Fruit fly (Drosophila melanogaster) whole organism, embryonic: Measurements from ENCODE around the gene CG10700.

Experiments
- BEAF-32 ChIP-seq: fragments of 200-800 bp; sonication (Bioruptor generic); optimal IDR thresholded peaks from 3 replicates; lab custom pipeline; 2017; ENCODE audit warnings: missing biosample characterization, missing genetic modification characterization, mild to moderate bottlenecking, moderate library complexity, missing genetic modification reagents
- CG10462 ChIP-seq: fragments of 200-800 bp; sonication (Bioruptor generic); optimal IDR thresholded peaks from 2 replicates; lab custom pipeline; 2016; ENCODE audit warnings: missing biosample characterization, missing genetic modification characterization
- CG11504 ChIP-seq: fragments of 200-800 bp; sonication (Bioruptor generic); optimal IDR thresholded peaks from 3 replicates; lab custom pipeline; 2019; ENCODE audit warnings: missing biosample characterization, mild to moderate bottlenecking, missing genetic modification characterization, moderate library complexity
- CG11695 ChIP-seq: fragments of 200-800 bp; sonication (Bioruptor generic); IDR thresholded peaks from 3 replicates; pipeline ENCODE4 v1.3.6; 2022; ENCODE audit warnings: missing biosample characterization, missing genetic modification characterization
- CG12155 ChIP-seq: fragments of 200-800 bp; sonication (Bioruptor generic); optimal IDR thresholded peaks from 3 replicates; lab custom pipeline; 2016; ENCODE audit warnings: missing biosample characterization, missing genetic modification characterization
- CG12236 ChIP-seq: fragments of 200-800 bp; sonication (Bioruptor generic); optimal IDR thresholded peaks from 2 replicates; lab custom pipeline; 2016; ENCODE audit warnings: missing biosample characterization, missing genetic modification characterization
- CG14441 ChIP-seq: fragments of 200-800 bp; sonication (Bioruptor generic); IDR thresholded peaks from 2 replicates; pipeline ENCODE4 v1.3.6; 2022; ENCODE audit warnings: missing biosample characterization, missing genetic modification characterization
- CG16815 ChIP-seq: fragments of 200-800 bp; sonication (Bioruptor generic); optimal IDR thresholded peaks from 3 replicates; lab custom pipeline; 2017; ENCODE audit warnings: missing biosample characterization, mild to moderate bottlenecking, missing genetic modification characterization
- CG17361 ChIP-seq: fragments of 200-800 bp; sonication (Bioruptor generic); IDR thresholded peaks from 3 replicates; pipeline ENCODE4 v1.3.6; 2022; ENCODE audit warnings: missing biosample characterization, missing genetic modification characterization
- CG2116 ChIP-seq: fragments of 200-800 bp; sonication (Bioruptor generic); optimal IDR thresholded peaks from 3 replicates; lab custom pipeline; 2018; ENCODE audit warnings: missing biosample characterization, mild to moderate bottlenecking, missing genetic modification characterization
- CG31388 ChIP-seq: fragments of 200-800 bp; sonication (Bioruptor generic); optimal IDR thresholded peaks from 2 replicates; lab custom pipeline; 2016; ENCODE audit warnings: missing biosample characterization, missing genetic modification characterization
- CG3726 ChIP-seq: fragments of 200-800 bp; sonication (Bioruptor generic); IDR thresholded peaks from 3 replicates; pipeline ENCODE4, ENCODE4 v1.3.6; 2022; ENCODE audit warnings: missing biosample characterization, missing genetic modification characterization
- CG4404 ChIP-seq: fragments of 200-800 bp; sonication (Bioruptor generic); IDR thresholded peaks from 2 replicates; pipeline ENCODE4 v1.3.6; 2022; ENCODE audit warnings: missing biosample characterization, missing genetic modification characterization
- CG6654 ChIP-seq: fragments of 200-800 bp; sonication (Bioruptor generic); optimal IDR thresholded peaks from 2 replicates; lab custom pipeline; 2017; ENCODE audit warnings: missing biosample characterization, mild to moderate bottlenecking, missing genetic modification characterization
- CG6689 ChIP-seq: fragments of 200-800 bp; sonication (Bioruptor generic); IDR thresholded peaks from 2 replicates; pipeline ENCODE4 v1.3.6; 2022; ENCODE audit warnings: missing biosample characterization, missing genetic modification characterization
- CG9609 ChIP-seq: fragments of 200-800 bp; sonication (Bioruptor generic); optimal IDR thresholded peaks from 3 replicates; lab custom pipeline; 2016; ENCODE audit warnings: missing biosample characterization, missing genetic modification characterization
- CG9797 ChIP-seq: fragments of 200-800 bp; sonication (Bioruptor generic); optimal IDR thresholded peaks from 3 replicates; lab custom pipeline; 2018; ENCODE audit warnings: missing biosample characterization, mild to moderate bottlenecking, missing genetic modification characterization
- CG9932 ChIP-seq: fragments of 200-800 bp; sonication (Bioruptor generic); IDR thresholded peaks from 2 replicates; pipeline ENCODE4 v1.3.6; 2022; ENCODE audit warnings: missing biosample characterization, missing genetic modification characterization
- Dbx ChIP-seq: fragments of 200-800 bp; sonication (Bioruptor generic); IDR thresholded peaks from 3 replicates; pipeline ENCODE4 v1.3.6; 2022; ENCODE audit warnings: missing biosample characterization, missing genetic modification characterization
- GATAe ChIP-seq: fragments of 200-800 bp; sonication (Bioruptor generic); conservative IDR thresholded peaks from 2 replicates; pipeline ENCODE4 v1.3.6; 2022; ENCODE audit warnings: missing biosample characterization, missing genetic modification characterization
- Gug ChIP-seq: fragments of 200-800 bp; sonication (Bioruptor generic); IDR thresholded peaks from 4 replicates; pipeline ENCODE4 v1.3.6; 2022; ENCODE audit warnings: missing biosample characterization, missing genetic modification characterization
- HHEX ChIP-seq: fragments of 200-800 bp; sonication (Bioruptor generic); optimal IDR thresholded peaks from 3 replicates; lab custom pipeline; 2017; ENCODE audit warnings: missing biosample characterization, mild to moderate bottlenecking, missing genetic modification characterization, missing genetic modification reagents
- HLH4C ChIP-seq: fragments of 200-800 bp; sonication (Bioruptor generic); IDR thresholded peaks from 3 replicates; pipeline ENCODE4 v1.3.6; 2022; ENCODE audit warnings: missing biosample characterization, missing genetic modification characterization; ENCODE audit not compliant: partially characterized antibody
- Hr78 ChIP-seq, 2 experiments: fragments of 200-800 bp in 1 of 2; fragments of >200 bp in 1 of 2; sonication (Bioruptor generic) in 1 of 2; optimal IDR thresholded peaks; 2 replicates each; lab custom pipeline; 2017 to 2019; ENCODE audit warnings: missing biosample characterization in 2 of 2, missing genetic modification characterization in 2 of 2, mild to moderate bottlenecking in 1 of 2, moderate library complexity in 1 of 2
- NfI ChIP-seq: fragments of 200-800 bp; sonication (Bioruptor generic); optimal IDR thresholded peaks from 3 replicates; lab custom pipeline; 2018; ENCODE audit warnings: missing biosample characterization, mild to moderate bottlenecking, missing genetic modification characterization, moderate library complexity
- Xrp1 ChIP-seq: fragments of 200-800 bp; sonication (Bioruptor generic); IDR thresholded peaks from 2 replicates; pipeline ENCODE4 v1.3.6; 2022; ENCODE audit warnings: missing biosample characterization, missing genetic modification characterization
- bcd ChIP-seq: fragments of 200-800 bp; sonication (Bioruptor generic); optimal IDR thresholded peaks from 2 replicates; lab custom pipeline; 2017; ENCODE audit warnings: missing biosample characterization, mild to moderate bottlenecking, missing genetic modification characterization
- chinmo ChIP-seq: fragments of 200-800 bp; sonication (Bioruptor generic); IDR thresholded peaks from 4 replicates; pipeline ENCODE4 v1.3.6; 2022; ENCODE audit warnings: missing biosample characterization, missing genetic modification characterization; ENCODE audit not compliant: partially characterized antibody
- crc ChIP-seq: fragments of 200-800 bp; sonication (Bioruptor generic); optimal IDR thresholded peaks from 2 replicates; lab custom pipeline; 2016; ENCODE audit warnings: missing biosample characterization, missing genetic modification characterization
- cwo ChIP-seq: fragments of 200-800 bp; sonication (Bioruptor generic); optimal IDR thresholded peaks from 3 replicates; lab custom pipeline; 2017; ENCODE audit warnings: missing biosample characterization, missing genetic modification characterization, mild to moderate bottlenecking, moderate library complexity, missing genetic modification reagents
- da ChIP-seq: fragments of 200-800 bp; sonication (Bioruptor generic); optimal IDR thresholded peaks from 2 replicates; lab custom pipeline; 2016; ENCODE audit warnings: missing biosample characterization, missing genetic modification characterization
- danr ChIP-seq: fragments of 200-800 bp; sonication (Bioruptor generic); IDR thresholded peaks from 2 replicates; pipeline ENCODE4 v1.3.6; 2022; ENCODE audit warnings: missing biosample characterization, missing genetic modification characterization
- emc ChIP-seq: fragments of 200-800 bp; sonication (Bioruptor generic); optimal IDR thresholded peaks from 2 replicates; lab custom pipeline; 2016; ENCODE audit warnings: missing biosample characterization, missing genetic modification characterization
- ewg ChIP-seq: fragments of 200-800 bp; sonication (Bioruptor generic); optimal IDR thresholded peaks from 3 replicates; lab custom pipeline; 2017; ENCODE audit warnings: mild to moderate bottlenecking, missing biosample characterization, missing genetic modification reagents, missing genetic modification characterization
- fd96Cb ChIP-seq: fragments of 200-800 bp; sonication (Bioruptor generic); optimal IDR thresholded peaks from 2 replicates; lab custom pipeline; 2018; ENCODE audit warnings: missing biosample characterization, mild to moderate bottlenecking, missing genetic modification characterization, moderate library complexity
- gt ChIP-seq: fragments of 200-800 bp; sonication (Bioruptor generic); IDR thresholded peaks from 2 replicates; pipeline ENCODE4 v1.3.6; 2022; ENCODE audit warnings: missing biosample characterization, missing genetic modification characterization
- ham ChIP-seq: fragments of 200-800 bp; sonication (Bioruptor generic); IDR thresholded peaks from 2 replicates; pipeline ENCODE4 v1.3.6; 2022; ENCODE audit warnings: missing biosample characterization, missing genetic modification characterization
- hbn ChIP-seq: fragments of 200-800 bp; sonication (Bioruptor generic); IDR thresholded peaks from 2 replicates; pipeline ENCODE4 v1.3.6; 2022; ENCODE audit warnings: missing biosample characterization, missing genetic modification characterization; ENCODE audit not compliant: partially characterized antibody
- jigr1 ChIP-seq: fragments of 200-800 bp; sonication (Bioruptor generic); IDR thresholded peaks from 3 replicates; pipeline ENCODE4 v1.3.6; 2022; ENCODE audit warnings: missing biosample characterization, missing genetic modification characterization
- kni ChIP-seq: fragments of 200-800 bp; sonication (Bioruptor generic); optimal IDR thresholded peaks from 3 replicates; lab custom pipeline; 2017; ENCODE audit warnings: mild to moderate bottlenecking, missing biosample characterization, missing genetic modification reagents, missing genetic modification characterization
- lov ChIP-seq, 2 experiments: fragments of 200-800 bp in 1 of 2; fragments of >200 bp in 1 of 2; sonication (Bioruptor generic) in 1 of 2; IDR thresholded peaks in 1 of 2; optimal IDR thresholded peaks in 1 of 2; 2 replicates in 1 of 2; 3 replicates in 1 of 2; pipeline versions ENCODE4 v1.3.6 to Lab custom; 2017 to 2022; ENCODE audit warnings: missing biosample characterization in 1 of 2, missing genetic modification characterization in 1 of 2
- oc ChIP-seq: fragments of 200-800 bp; sonication (Bioruptor generic); optimal IDR thresholded peaks from 2 replicates; lab custom pipeline; 2018; ENCODE audit warnings: missing biosample characterization, mild to moderate bottlenecking, missing genetic modification characterization, moderate library complexity
- prd ChIP-seq, 3 experiments: fragments of >200 bp in 2 of 3; fragments of 200-800 bp in 1 of 3; sonication (Bioruptor generic) in 1 of 3; optimal IDR thresholded peaks in 2 of 3; IDR thresholded peaks in 1 of 3; 2 replicates in 2 of 3; 3 replicates in 1 of 3; pipeline versions ENCODE4 v1.3.6 to Lab custom; 2017 to 2022; ENCODE audit warnings: missing biosample characterization in 1 of 3, missing genetic modification characterization in 1 of 3
- pzg ChIP-seq: fragments of 200-800 bp; sonication (Bioruptor generic); optimal IDR thresholded peaks from 3 replicates; lab custom pipeline; 2018; ENCODE audit warnings: missing biosample characterization, mild to moderate bottlenecking, missing genetic modification characterization, moderate library complexity
- seq ChIP-seq: fragments of 200-800 bp; sonication (Bioruptor generic); IDR thresholded peaks from 2 replicates; pipeline ENCODE4 v1.3.6; 2022; ENCODE audit warnings: missing biosample characterization, missing genetic modification characterization
- trem ChIP-seq: fragments of 200-800 bp; optimal IDR thresholded peaks from 3 replicates; lab custom pipeline; 2019; ENCODE audit warnings: missing biosample characterization, mild to moderate bottlenecking, missing genetic modification characterization, moderate library complexity
- unc-4 ChIP-seq: fragments of 200-800 bp; sonication (Bioruptor generic); IDR thresholded peaks from 2 replicates; pipeline ENCODE4 v1.3.6; 2022; ENCODE audit warnings: missing biosample characterization, missing genetic modification characterization; ENCODE audit not compliant: partially characterized antibody
- wdn ChIP-seq: fragments of 200-800 bp; sonication (Bioruptor generic); IDR thresholded peaks from 2 replicates; pipeline ENCODE4 v1.3.6; 2022; ENCODE audit warnings: missing biosample characterization, missing genetic modification characterization
- zen ChIP-seq: fragments of 200-800 bp; sonication (Bioruptor generic); optimal IDR thresholded peaks from 3 replicates; lab custom pipeline; 2018; ENCODE audit warnings: missing biosample characterization, mild to moderate bottlenecking, missing genetic modification characterization, moderate library complexity

CG10700 gene

dm6 chr2L:19036105-19036714 lies 42.6 kb downstream of the CG10700 start (continued):
- no peak for TF ChIP-seq CG11695 (GFP tag; lab: Robert Waterston, UW)
- TF ChIP-seq crc (GFP tag; lab: Kevin White, UChicago) = no peak
- TF ChIP-seq emc = no peak
- no peak for TF ChIP-seq hbn (GFP tag; lab: Robert Waterston, UW)
- no peak for TF ChIP-seq CG6689 (GFP tag; lab: Robert Waterston, UW)
- TF ChIP-seq ewg (GFP tag; lab: Kevin White, UChicago) = no peak
- no peak for TF ChIP-seq Hr78 (GFP tag; optimal IDR thresholded peaks at IDR 0.05; lab: Kevin White, UChicago)
- TF ChIP-seq chinmo (GFP tag; lab: Robert Waterston, UW) = 0 out of 4 replicates have a peak, but pooled peaks have one; percentile 48
- peak; percentile 39; the same call in 1 of the 3 replicates for TF ChIP-seq Dbx (GFP tag; lab: Robert Waterston, UW)
- no peak for TF ChIP-seq ham (GFP tag; lab: Robert Waterston, UW)
- no peak for TF ChIP-seq gt
- no peak for TF ChIP-seq seq (GFP tag; lab: Robert Waterston, UW)
- no peak for TF ChIP-seq jigr1 (GFP tag; lab: Robert Waterston, UW)
- TF ChIP-seq pzg (GFP tag; lab: Kevin White, UChicago) = no peak
- no peak for TF ChIP-seq danr (GFP tag; lab: Robert Waterston, UW)
- no peak for TF ChIP-seq CG12155 (GFP tag; lab: Kevin White, UChicago)
- no peak for TF ChIP-seq CG9797 (GFP tag; lab: Kevin White, UChicago)
- TF ChIP-seq trem = no peak
- TF ChIP-seq da (GFP tag; lab: Kevin White, UChicago) = no peak
- TF ChIP-seq CG9932 (GFP tag; lab: Robert Waterston, UW) = no peak
- TF ChIP-seq CG11504 = no peak
- no peak for TF ChIP-seq wdn (GFP tag; lab: Robert Waterston, UW)
- TF ChIP-seq CG3726 (GFP tag; lab: Robert Waterston, UW) = no peak
- peak; percentile 3 for TF ChIP-seq NfI (GFP tag; lab: Kevin White, UChicago)
- TF ChIP-seq HLH4C = no peak
- peak; percentile 12 for TF ChIP-seq fd96Cb (tag; lab: Kevin White, UChicago)
- no peak for TF ChIP-seq CG16815 (GFP tag; lab: Kevin White, UChicago)
- no peak for TF ChIP-seq CG6654 (GFP tag; lab: Kevin White, UChicago)
- peak; percentile 14 for TF ChIP-seq cwo
- no peak for TF ChIP-seq CG12236 (GFP tag; lab: Kevin White, UChicago)
- no peak for TF ChIP-seq CG2116 (GFP tag; lab: Kevin White, UChicago)
- TF ChIP-seq prd (optimal IDR thresholded peaks at IDR 0.05; lab: Kevin White, UChicago) = no peak
- no peak for TF ChIP-seq prd (GFP tag; IDR thresholded peaks at IDR 0.05; lab: Robert Waterston, UW)
- no peak for TF ChIP-seq oc (tag; lab: Kevin White, UChicago)
- no peak for TF ChIP-seq Xrp1 (GFP tag; lab: Robert Waterston, UW)
- peak; percentile 7 for TF ChIP-seq bcd (GFP tag; lab: Kevin White, UChicago)
- no peak for TF ChIP-seq lov (optimal IDR thresholded peaks at IDR 0.05; lab: Kevin White, UChicago)
- TF ChIP-seq lov (GFP tag; IDR thresholded peaks at IDR 0.05; lab: Robert Waterston, UW) = no peak
- TF ChIP-seq GATAe (GFP tag; lab: Robert Waterston, UW) = no peak
- no peak for TF ChIP-seq CG31388
- no peak for TF ChIP-seq BEAF-32 (GFP tag; lab: Kevin White, UChicago)
- no peak for TF ChIP-seq zen (tag; lab: Kevin White, UChicago)
- no peak for TF ChIP-seq CG10462 (GFP tag; lab: Kevin White, UChicago)
- no peak for TF ChIP-seq HHEX (GFP tag; lab: Kevin White, UChicago)
- no peak for TF ChIP-seq CG9609 (GFP tag; lab: Kevin White, UChicago)
- TF ChIP-seq CG14441 = no peak
- TF ChIP-seq kni (GFP tag; lab: Kevin White, UChicago) = no peak
- no peak for TF ChIP-seq CG4404 (GFP tag; lab: Robert Waterston, UW)
- TF ChIP-seq unc-4 (GFP tag; lab: Robert Waterston, UW) = no peak
- no peak for TF ChIP-seq Gug (GFP tag; lab: Robert Waterston, UW)
- TF ChIP-seq CG17361 (GFP tag; lab: Robert Waterston, UW) = 0 out of 3 replicates have a peak, but pooled peaks have one; percentile 25
